In the genomic region with DNA sequence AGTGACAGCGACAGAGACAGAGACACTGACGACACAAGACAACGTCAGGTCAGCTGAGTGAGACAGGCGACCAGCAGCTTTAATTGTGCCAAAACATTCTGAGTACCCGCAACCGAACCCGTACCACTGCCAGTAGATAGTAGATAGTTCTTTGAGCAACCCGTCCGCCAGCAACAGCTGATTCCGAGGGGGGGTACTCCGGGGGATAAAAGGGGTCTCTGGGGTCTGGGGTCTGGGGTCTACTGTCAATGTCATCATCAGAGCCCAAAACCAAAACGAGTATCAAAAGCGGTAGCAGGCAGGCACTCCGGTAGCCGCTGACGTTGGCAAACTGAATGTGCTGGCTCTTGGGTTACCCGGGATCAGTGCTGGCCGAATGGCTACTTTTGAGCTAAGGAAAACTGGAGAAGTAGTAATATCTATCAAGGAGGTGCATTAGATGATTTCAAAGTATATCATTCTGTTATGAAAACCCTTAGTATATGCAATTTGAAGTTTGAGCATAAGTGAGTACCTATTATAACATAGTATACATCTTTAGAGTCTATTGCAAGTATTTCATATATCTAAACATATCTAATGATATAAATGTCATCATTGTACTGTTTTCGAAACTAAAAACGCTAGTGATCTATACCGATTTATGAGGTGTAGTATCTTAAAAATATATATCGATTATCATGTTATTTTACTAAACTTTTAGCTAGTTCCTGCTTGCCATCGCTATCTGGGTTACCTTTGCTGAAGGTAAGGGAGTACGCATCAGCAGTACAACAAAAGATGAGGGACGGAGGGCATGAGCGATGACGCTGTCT, we compare ENCODE assay signal across 1 fruit fly cellular context.
TF ChIP-seq lines count a peak whose summit lies in the region.

No protein-coding gene starts in this region.

TF ChIP-seq in whole organism, embryonic, 481 proteins besides CTCF, POLR2A, EP300 and RAD21 (continued from another document):
- TF ChIP-seq MESR4 (GFP tag; optimal IDR thresholded peaks at IDR 0.05; lab: Kevin White, UChicago) (no peak), CG10543 (GFP tag; optimal IDR thresholded peaks at IDR 0.05; lab: Kevin White, UChicago) (peak; percentile 60), row (GFP tag; IDR thresholded peaks at IDR 0.05; lab: Robert Waterston, UW) (peak; percentile 46), Hr51 (GFP tag; optimal IDR thresholded peaks at IDR 0.05; lab: Kevin White, UChicago) (peak in 1 of 2 experiments; percentile 7), CHES-1-like (GFP tag; optimal IDR thresholded peaks at IDR 0.05; lab: Kevin White, UChicago) (no peak), B-H1 (GFP tag; IDR thresholded peaks at IDR 0.05; lab: Robert Waterston, UW) (no peak), CG9437 (GFP tag; optimal IDR thresholded peaks at IDR 0.05; lab: Kevin White, UChicago) (no peak), lmd (GFP tag; IDR thresholded peaks at IDR 0.05; lab: Robert Waterston, UW) (peak; percentile 12; the same call in 1 of the 2 replicates), Fer2 (tag; optimal IDR thresholded peaks at IDR 0.05; lab: Kevin White, UChicago) (no peak), CG3281 (GFP tag; optimal IDR thresholded peaks at IDR 0.05; lab: Kevin White, UChicago) (peak; percentile 15), Hr78 (GFP tag; optimal IDR thresholded peaks at IDR 0.05; lab: Kevin White, UChicago) (peak in 1 of 2 experiments; percentile 40), fd3F (GFP tag; optimal IDR thresholded peaks at IDR 0.05; lab: Kevin White, UChicago) (peak; percentile 7), fru (optimal IDR thresholded peaks at IDR 0.05; lab: Kevin White, UChicago) (no peak), CG8290 (GFP tag; optimal IDR thresholded peaks at IDR 0.05; lab: Kevin White, UChicago) (no peak), CG8290 (tag; optimal IDR thresholded peaks at IDR 0.05; lab: Kevin White, UChicago) (peak in 1 of 2 experiments; percentile 45), CG10979 (tag; optimal IDR thresholded peaks at IDR 0.05; lab: Kevin White, UChicago) (peak; percentile 18), lab (GFP tag; optimal IDR thresholded peaks at IDR 0.05; lab: Kevin White, UChicago) (peak; percentile 50), CG6175 (GFP tag; IDR thresholded peaks at IDR 0.05; lab: Robert Waterston, UW) (0 out of 3 replicates have a peak, but pooled peaks have one; percentile 27), CG10654 (GFP tag; optimal IDR thresholded peaks at IDR 0.05; lab: Kevin White, UChicago) (no peak), seq (GFP tag; IDR thresholded peaks at IDR 0.05; lab: Robert Waterston, UW) (0 out of 2 replicates have a peak, but pooled peaks have one; percentile 42), crol (GFP tag; IDR thresholded peaks at IDR 0.05; lab: Robert Waterston, UW) (peak; percentile 87), CG5953 (GFP tag; IDR thresholded peaks at IDR 0.05; lab: Robert Waterston, UW) (0 out of 2 replicates have a peak, but pooled peaks have one; percentile 26), pan (optimal IDR thresholded peaks at IDR 0.05; lab: Kevin White, UChicago) (no peak), pan (GFP tag; optimal IDR thresholded peaks at IDR 0.05 in 1 of 2, IDR thresholded peaks at IDR 0.05 in 1 of 2) (peak in 1 of 2 experiments; percentile 7), sna (GFP tag; IDR thresholded peaks at IDR 0.05; lab: Robert Waterston, UW; ENCODE audit: partially characterized antibody) (peak; percentile 29; the same call in 1 of the 2 replicates), cwo (GFP tag; optimal IDR thresholded peaks at IDR 0.05; lab: Kevin White, UChicago) (peak; percentile 12), Nf-YC (tag; optimal IDR thresholded peaks at IDR 0.05; lab: Kevin White, UChicago) (peak; percentile 10), abd-A (tag; optimal IDR thresholded peaks at IDR 0.05; lab: Kevin White, UChicago) (peak; percentile 47)
TF ChIP-seq in whole organism, embryonic: peak in this region for 64.
